Worm (Caenorhabditis elegans) whole organism, L3 larva: ENCODE measurements around the gene Y62H9A.11.

Experiments used
- elt-3 ChIP-seq, 3 experiments: fragments of 150-350 bp in 1 of 3; sonication (generic microtip) in 2 of 3; optimal IDR thresholded peaks; 2 replicates in 2 of 3; 4 replicates in 1 of 3; lab custom pipeline; 2014 to 2017; ENCODE audit warnings: missing biosample characterization in 3 of 3, missing genetic modification characterization in 3 of 3
- lin-39 ChIP-seq: fragments of 150-350 bp; optimal IDR thresholded peaks from 2 replicates; lab custom pipeline; 2018; ENCODE audit warnings: missing biosample characterization, missing genetic modification reagents, missing genetic modification characterization

DNA sequence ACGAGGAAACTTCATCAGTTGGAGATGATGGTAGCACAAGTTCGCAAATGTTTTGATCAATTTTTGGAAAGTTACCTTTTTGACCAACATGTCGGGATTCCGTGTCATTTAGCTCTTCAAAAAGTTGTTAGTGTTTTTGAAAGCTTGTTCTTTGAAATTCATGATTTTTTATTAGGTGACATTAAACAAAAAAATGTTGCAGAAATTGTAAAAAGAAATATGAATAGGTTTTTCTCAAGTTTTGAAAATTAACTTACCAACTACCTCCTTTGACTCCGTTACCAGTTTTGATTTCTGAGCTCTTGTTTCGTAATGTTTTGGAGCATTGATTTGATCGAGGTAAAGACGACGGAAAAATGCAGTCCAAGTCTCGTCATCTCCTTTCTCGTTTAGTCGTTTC lies 45.0 kb upstream of the Y62H9A.11 start:
- TF ChIP-seq elt-3 (tag; optimal IDR thresholded peaks at IDR 0.05; lab: Kevin White, UChicago), result no peak
- no peak for TF ChIP-seq lin-39 (tag; lab: Kevin White, UChicago)
